Worm (Caenorhabditis elegans) whole organism, late embryonic: ENCODE data around the gene grl-4.
A peak's percentile ranks its signal among the peaks of the same experiment; 100 is the strongest.

Source experiments
- C08G9.2 ChIP-seq: sonication (generic microtip); optimal IDR thresholded peaks from 2 replicates; lab custom pipeline; 2016; ENCODE audit warnings: mild to moderate bottlenecking, missing genetic modification characterization, moderate library complexity, missing compliant biosample characterization
- C38D4.7 ChIP-seq: fragments of 200-800 bp; sonication (Bioruptor generic); optimal IDR thresholded peaks from 2 replicates; lab custom pipeline; 2018; ENCODE audit warnings: mild to moderate bottlenecking, missing genetic modification characterization, moderate library complexity, missing compliant biosample characterization
- T23F11.4 ChIP-seq: fragments of 200-800 bp; sonication (Bioruptor generic); optimal IDR thresholded peaks from 2 replicates; lab custom pipeline; 2018; ENCODE audit warnings: mild to moderate bottlenecking, missing genetic modification characterization, missing compliant biosample characterization
- ahr-1 ChIP-seq: sonication (generic microtip); optimal IDR thresholded peaks from 2 replicates; lab custom pipeline; 2016; ENCODE audit warnings: missing genetic modification characterization, missing compliant biosample characterization
- ama-1 ChIP-seq: fragments of 150-350 bp; optimal IDR thresholded peaks from 2 replicates; lab custom pipeline; 2014
- ceh-14 ChIP-seq: sonication (generic microtip); optimal IDR thresholded peaks from 2 replicates; lab custom pipeline; 2016; ENCODE audit warnings: missing genotype, missing genetic modification characterization, missing compliant biosample characterization
- ceh-18 ChIP-seq: sonication (generic microtip); optimal IDR thresholded peaks from 2 replicates; lab custom pipeline; 2016; ENCODE audit warnings: missing genetic modification characterization, missing compliant biosample characterization
- ceh-24 ChIP-seq: sonication (generic microtip); optimal IDR thresholded peaks from 2 replicates; lab custom pipeline; 2016; ENCODE audit warnings: mild to moderate bottlenecking, missing genetic modification characterization, missing compliant biosample characterization
- ceh-6 ChIP-seq: fragments of 200-800 bp; sonication (Bioruptor generic); optimal IDR thresholded peaks from 2 replicates; lab custom pipeline; 2018; ENCODE audit warnings: mild to moderate bottlenecking, missing genetic modification characterization, missing compliant biosample characterization
- ceh-9 ChIP-seq: sonication (generic microtip); optimal IDR thresholded peaks from 2 replicates; lab custom pipeline; 2016; ENCODE audit warnings: mild to moderate bottlenecking, missing genetic modification characterization, inconsistent platforms, missing compliant biosample characterization
- elt-2 ChIP-seq: sonication (generic microtip); optimal IDR thresholded peaks from 2 replicates; lab custom pipeline; 2016; ENCODE audit warnings: missing genetic modification reagents, missing genetic modification characterization, missing compliant biosample characterization
- elt-4 ChIP-seq: sonication (generic microtip); optimal IDR thresholded peaks from 2 replicates; lab custom pipeline; 2016; ENCODE audit warnings: missing genetic modification characterization, missing compliant biosample characterization
- ets-4 ChIP-seq: sonication (generic microtip); optimal IDR thresholded peaks from 2 replicates; lab custom pipeline; 2016; ENCODE audit warnings: missing genetic modification characterization, missing compliant biosample characterization
- eyg-1 ChIP-seq: sonication (generic microtip); optimal IDR thresholded peaks from 2 replicates; lab custom pipeline; 2016; ENCODE audit warnings: missing genotype, missing genetic modification characterization, missing compliant biosample characterization
- gmeb-2 ChIP-seq: sonication (generic microtip); optimal IDR thresholded peaks from 2 replicates; lab custom pipeline; 2016; ENCODE audit warnings: missing genetic modification characterization, inconsistent platforms, missing compliant biosample characterization
- hlh-13 ChIP-seq: fragments of 200-800 bp; sonication (Bioruptor generic); optimal IDR thresholded peaks from 2 replicates; lab custom pipeline; 2018; ENCODE audit warnings: mild to moderate bottlenecking, missing genetic modification characterization, missing compliant biosample characterization
- hlh-8 ChIP-seq: sonication (generic microtip); optimal IDR thresholded peaks from 2 replicates; lab custom pipeline; 2016; ENCODE audit warnings: missing genotype, missing genetic modification characterization, missing compliant biosample characterization
- lim-6 ChIP-seq: sonication (generic microtip); optimal IDR thresholded peaks from 2 replicates; lab custom pipeline; 2016; ENCODE audit warnings: missing genetic modification characterization, missing compliant biosample characterization
- madf-2 ChIP-seq: sonication (generic microtip); optimal IDR thresholded peaks from 2 replicates; lab custom pipeline; 2017; ENCODE audit warnings: missing genetic modification characterization, missing compliant biosample characterization
- mec-3 ChIP-seq: sonication (generic microtip); optimal IDR thresholded peaks from 2 replicates; lab custom pipeline; 2016; ENCODE audit warnings: borderline replicate concordance, missing genetic modification characterization, missing compliant biosample characterization
- nhr-232 ChIP-seq: sonication (generic microtip); optimal IDR thresholded peaks from 2 replicates; lab custom pipeline; 2016; ENCODE audit warnings: missing genetic modification characterization, missing compliant biosample characterization
- odd-2 ChIP-seq: sonication (generic microtip); optimal IDR thresholded peaks from 2 replicates; lab custom pipeline; 2017; ENCODE audit warnings: antibody characterized with exemption, mild to moderate bottlenecking, missing genetic modification characterization, missing compliant biosample characterization
- pag-3 ChIP-seq: sonication (generic microtip); optimal IDR thresholded peaks from 2 replicates; lab custom pipeline; 2016; ENCODE audit warnings: missing compliant biosample characterization, missing genetic modification characterization, borderline replicate concordance
- pat-9 ChIP-seq: fragments of 200-800 bp; sonication (Bioruptor generic); optimal IDR thresholded peaks from 2 replicates; lab custom pipeline; 2018; ENCODE audit warnings: mild to moderate bottlenecking, missing genetic modification characterization, moderate library complexity, missing compliant biosample characterization
- pax-1 ChIP-seq: fragments of 150-350 bp; optimal IDR thresholded peaks from 2 replicates; lab custom pipeline; 2014; ENCODE audit warnings: missing biosample characterization, missing genetic modification characterization
- pha-2 ChIP-seq: sonication (generic microtip); optimal IDR thresholded peaks from 2 replicates; lab custom pipeline; 2017; ENCODE audit warnings: mild to moderate bottlenecking, missing genetic modification characterization, missing compliant biosample characterization
- pqm-1 ChIP-seq: sonication (generic microtip); optimal IDR thresholded peaks from 2 replicates; lab custom pipeline; 2016; ENCODE audit warnings: missing genetic modification characterization, missing compliant biosample characterization
- pros-1 ChIP-seq: fragments of 150-350 bp; optimal IDR thresholded peaks from 2 replicates; lab custom pipeline; 2014; ENCODE audit warnings: missing biosample characterization, missing genetic modification reagents, missing genetic modification characterization
- ref-2 ChIP-seq: sonication (generic microtip); optimal IDR thresholded peaks from 2 replicates; lab custom pipeline; 2016; ENCODE audit warnings: missing genetic modification characterization, missing compliant biosample characterization
- rnt-1 ChIP-seq: sonication (generic microtip); optimal IDR thresholded peaks from 2 replicates; lab custom pipeline; 2016; ENCODE audit warnings: missing genetic modification characterization, missing compliant biosample characterization
- sdc-2 ChIP-seq: sonication (generic microtip); optimal IDR thresholded peaks from 2 replicates; lab custom pipeline; 2016; ENCODE audit warnings: missing genotype, missing genetic modification characterization, missing compliant biosample characterization
- sox-4 ChIP-seq: sonication (generic microtip); optimal IDR thresholded peaks from 2 replicates; lab custom pipeline; 2017; ENCODE audit warnings: mild to moderate bottlenecking, missing genetic modification characterization, inconsistent platforms, missing compliant biosample characterization
- tbx-7 ChIP-seq: sonication (generic microtip); optimal IDR thresholded peaks from 2 replicates; lab custom pipeline; 2016; ENCODE audit warnings: missing genotype, missing genetic modification characterization, missing compliant biosample characterization
- ttx-3 ChIP-seq: sonication (generic microtip); optimal IDR thresholded peaks from 2 replicates; lab custom pipeline; 2016; ENCODE audit warnings: missing genetic modification reagents, missing genetic modification characterization, missing compliant biosample characterization
- unc-3 ChIP-seq, 2 experiments: fragments of 200-800 bp in 1 of 2; sonication (Bioruptor generic) in 1 of 2; sonication (generic microtip) in 1 of 2; conservative IDR thresholded peaks in 1 of 2; optimal IDR thresholded peaks in 1 of 2; 2 replicates each; pipeline versions ENCODE4 v1.3.6 to Lab custom; 2016 to 2022; ENCODE audit warnings: missing compliant biosample characterization in 2 of 2, missing genetic modification characterization in 2 of 2, missing genetic modification reagents in 1 of 2
- unc-55 ChIP-seq: sonication (generic microtip); optimal IDR thresholded peaks from 2 replicates; lab custom pipeline; 2017; ENCODE audit warnings: missing biosample characterization, missing genetic modification reagents, missing genetic modification characterization
- ztf-16 ChIP-seq: sonication (generic microtip); optimal IDR thresholded peaks from 2 replicates; lab custom pipeline; 2017; ENCODE audit warnings: missing genetic modification characterization, missing compliant biosample characterization

Gene grl-4

ce11 chrIV:7338042-7338441 lies 27.5 kb upstream of the grl-4 start:
- TF ChIP-seq ceh-14 (tag; lab: Kevin White, UChicago), result no peak
- no peak for TF ChIP-seq ztf-16 (tag; lab: Kevin White, UChicago)
- no peak for TF ChIP-seq hlh-8 (tag; lab: Kevin White, UChicago)
- no peak for TF ChIP-seq pha-2 (tag; lab: Kevin White, UChicago)
- TF ChIP-seq unc-3 (GFP tag; conservative IDR thresholded peaks at IDR 0.05; lab: Robert Waterston, UW), result no peak
- no peak for TF ChIP-seq unc-3 (tag; optimal IDR thresholded peaks at IDR 0.05; lab: Kevin White, UChicago)
- TF ChIP-seq tbx-7 (tag; lab: Kevin White, UChicago), result no peak
- no peak for TF ChIP-seq sdc-2 (tag; lab: Kevin White, UChicago)

ce11 chrIV:7332695-7333094 lies 22.1 kb upstream of the grl-4 start, which contains the start of gene ocr-4:
ocr-4 (minus strand) TSS chrIV:7332795.
- TF ChIP-seq madf-2 (tag; lab: Kevin White, UChicago) (no peak), ztf-16 (tag; lab: Kevin White, UChicago) (no peak), ama-1 (lab: Kevin White, UChicago) (no peak), pqm-1 (tag; lab: Kevin White, UChicago) (no peak), ceh-6 (no peak), C38D4.7 (no peak), nhr-232 (no peak), ceh-18 (tag; lab: Kevin White, UChicago) (no peak), mec-3 (no peak), odd-2 (tag; lab: Kevin White, UChicago) (no peak), ceh-24 (no peak), hlh-8 (tag; lab: Kevin White, UChicago) (no peak)

ce11 chrIV:7328918-7329317 lies 18.4 kb upstream of the grl-4 start, which contains the start of gene sqst-2:
sqst-2 (minus strand) TSS chrIV:7328975.
- no peak for TF ChIP-seq ref-2
- no peak for TF ChIP-seq sdc-2 (tag; lab: Kevin White, UChicago)
- TF ChIP-seq ztf-16 (tag; lab: Kevin White, UChicago), result no peak
- no peak for TF ChIP-seq sox-4 (tag; lab: Kevin White, UChicago)
- no peak for TF ChIP-seq elt-4
- no peak for TF ChIP-seq C38D4.7
- TF ChIP-seq, all 69 proteins: peak for 0

ce11 chrIV:7326613-7327149 lies 16.1 kb upstream of the grl-4 start, which contains the start of gene ifo-1:
ifo-1 (minus strand) TSS chrIV:7326663.
- TF ChIP-seq ceh-6, result no peak
- no peak for TF ChIP-seq ahr-1
- TF ChIP-seq unc-55 (GFP tag; lab: Kevin White, UChicago), result no peak
- TF ChIP-seq pat-9 (tag; lab: Kevin White, UChicago), result no peak
- TF ChIP-seq elt-2 (tag; lab: Kevin White, UChicago), result peak; percentile 86
- TF ChIP-seq, all 69 proteins: peak for 1

ce11 chrIV:7325698-7326097 lies 15.1 kb upstream of the grl-4 start:
- TF ChIP-seq madf-2 (tag; lab: Kevin White, UChicago) (no peak), ama-1 (lab: Kevin White, UChicago) (no peak), pros-1 (tag; lab: Kevin White, UChicago) (no peak), odd-2 (tag; lab: Kevin White, UChicago) (no peak), rnt-1 (tag; lab: Kevin White, UChicago) (no peak), eyg-1 (tag; lab: Kevin White, UChicago) (no peak), ceh-9 (tag; lab: Kevin White, UChicago) (no peak)

- TF ChIP-seq ceh-6, result no peak
- no peak for TF ChIP-seq C08G9.2 (tag; lab: Kevin White, UChicago)
- TF ChIP-seq ttx-3 (tag; lab: Kevin White, UChicago), result no peak
- no peak for TF ChIP-seq pat-9 (tag; lab: Kevin White, UChicago)
- no peak for TF ChIP-seq pqm-1 (tag; lab: Kevin White, UChicago)
- TF ChIP-seq gmeb-2 (tag; lab: Kevin White, UChicago), result no peak
- no peak for TF ChIP-seq unc-3 (GFP tag; conservative IDR thresholded peaks at IDR 0.05; lab: Robert Waterston, UW)
- no peak for TF ChIP-seq unc-3 (tag; optimal IDR thresholded peaks at IDR 0.05; lab: Kevin White, UChicago)
- TF ChIP-seq hlh-13 (GFP tag; lab: Kevin White, UChicago), result no peak
- TF ChIP-seq ets-4 (tag; lab: Kevin White, UChicago), result no peak
- no peak for TF ChIP-seq eyg-1 (tag; lab: Kevin White, UChicago)
- TF ChIP-seq lim-6, result no peak
- no peak for TF ChIP-seq rnt-1 (tag; lab: Kevin White, UChicago)
- no peak for TF ChIP-seq pag-3 (tag; lab: Kevin White, UChicago)
- TF ChIP-seq T23F11.4 (GFP tag; lab: Kevin White, UChicago), result no peak
- TF ChIP-seq pax-1 (tag; lab: Kevin White, UChicago), result no peak
- no peak for TF ChIP-seq ztf-16 (tag; lab: Kevin White, UChicago)
- no peak for TF ChIP-seq elt-4
These were observed 14.4 kb upstream of the grl-4 start for ce11 chrIV:7324913-7325312.
